Fruit fly (Drosophila melanogaster) whole organism, prepupa: Measurements from ENCODE around the gene CG10063.

ENCODE experiments used
- CG10631 ChIP-seq: fragments of 200-800 bp; sonication (Bioruptor generic); optimal IDR thresholded peaks from 2 replicates; lab custom pipeline; 2016; ENCODE audit warnings: missing biosample characterization, missing genetic modification characterization
- CG32006 ChIP-seq: fragments of 200-800 bp; sonication (Bioruptor generic); optimal IDR thresholded peaks from 3 replicates; lab custom pipeline; 2017; ENCODE audit warnings: missing biosample characterization, mild to moderate bottlenecking, missing genetic modification characterization
- CG34406 ChIP-seq: fragments of 200-800 bp; sonication (Bioruptor generic); optimal IDR thresholded peaks from 3 replicates; lab custom pipeline; 2016; ENCODE audit warnings: missing biosample characterization, missing genetic modification characterization
- CG6276 ChIP-seq: fragments of 200-800 bp; sonication (Bioruptor generic); optimal IDR thresholded peaks from 2 replicates; lab custom pipeline; 2017; ENCODE audit warnings: missing biosample characterization, mild to moderate bottlenecking, missing genetic modification characterization
- CG6792 ChIP-seq: fragments of 200-800 bp; sonication (Bioruptor generic); optimal IDR thresholded peaks from 3 replicates; lab custom pipeline; 2016; ENCODE audit warnings: missing biosample characterization, missing genetic modification characterization
- CG6808 ChIP-seq: fragments of 200-800 bp; sonication (Bioruptor generic); optimal IDR thresholded peaks from 3 replicates; lab custom pipeline; 2017; ENCODE audit warnings: missing biosample characterization, missing genetic modification characterization, mild to moderate bottlenecking, moderate library complexity, missing genetic modification reagents
- CG6854 ChIP-seq: fragments of 200-800 bp; sonication (Bioruptor generic); optimal IDR thresholded peaks from 2 replicates; lab custom pipeline; 2017; ENCODE audit warnings: missing biosample characterization, mild to moderate bottlenecking, missing genetic modification characterization
- CG7368 ChIP-seq: fragments of 200-800 bp; sonication (Bioruptor generic); optimal IDR thresholded peaks from 3 replicates; lab custom pipeline; 2016; ENCODE audit warnings: missing biosample characterization, missing genetic modification characterization
- CG8319 ChIP-seq: fragments of 200-800 bp; sonication (Bioruptor generic); optimal IDR thresholded peaks from 3 replicates; lab custom pipeline; 2016; ENCODE audit warnings: missing biosample characterization, missing genetic modification characterization
- CG8632 ChIP-seq: fragments of 200-800 bp; sonication (Bioruptor generic); optimal IDR thresholded peaks from 3 replicates; lab custom pipeline; 2016; ENCODE audit warnings: missing biosample characterization, missing genetic modification characterization
- Eip78C ChIP-seq: fragments of 200-800 bp; sonication (Bioruptor generic); peaks from one replicate; lab custom pipeline; 2016; ENCODE audit warnings: missing biosample characterization, missing genetic modification characterization
- OdsH ChIP-seq: fragments of 200-800 bp; sonication (Bioruptor generic); optimal IDR thresholded peaks from 3 replicates; lab custom pipeline; 2016; ENCODE audit warnings: missing biosample characterization, missing genetic modification characterization
- Sox14 ChIP-seq: fragments of 200-800 bp; sonication (Bioruptor generic); optimal IDR thresholded peaks from 3 replicates; lab custom pipeline; 2016; ENCODE audit warnings: missing biosample characterization, missing genetic modification characterization
- Sox15 ChIP-seq: fragments of 200-800 bp; sonication (Bioruptor generic); optimal IDR thresholded peaks from 3 replicates; lab custom pipeline; 2016; ENCODE audit warnings: missing biosample characterization, missing genetic modification characterization
- achi ChIP-seq: fragments of 200-800 bp; sonication (Bioruptor generic); optimal IDR thresholded peaks from 3 replicates; lab custom pipeline; 2016; ENCODE audit warnings: missing biosample characterization, missing genetic modification characterization
- acj6 ChIP-seq: fragments of 200-800 bp; sonication (Bioruptor generic); optimal IDR thresholded peaks from 3 replicates; lab custom pipeline; 2016; ENCODE audit warnings: missing biosample characterization, missing genetic modification characterization
- cyc ChIP-seq: fragments of 200-800 bp; sonication (Bioruptor generic); optimal IDR thresholded peaks from 3 replicates; lab custom pipeline; 2016; ENCODE audit warnings: missing biosample characterization, missing genetic modification characterization
- dsx ChIP-seq: fragments of 200-800 bp; optimal IDR thresholded peaks from 3 replicates; lab custom pipeline; 2019; ENCODE audit warnings: missing biosample characterization, mild to moderate bottlenecking, missing genetic modification characterization, moderate library complexity; ENCODE audit not compliant: poor library complexity, severe bottlenecking
- fd59A ChIP-seq: fragments of 200-800 bp; sonication (Bioruptor generic); optimal IDR thresholded peaks from 2 replicates; lab custom pipeline; 2017; ENCODE audit warnings: missing biosample characterization, mild to moderate bottlenecking, missing genetic modification characterization, missing genetic modification reagents
- fkh ChIP-seq: fragments of 200-800 bp; sonication (Bioruptor generic); optimal IDR thresholded peaks from 3 replicates; lab custom pipeline; 2017; ENCODE audit warnings: missing biosample characterization, mild to moderate bottlenecking, missing genetic modification characterization, moderate library complexity
- net ChIP-seq: fragments of 200-800 bp; sonication (Bioruptor generic); optimal IDR thresholded peaks from 3 replicates; lab custom pipeline; 2016; ENCODE audit warnings: missing biosample characterization, missing genetic modification characterization
- topi ChIP-seq: fragments of 200-800 bp; sonication (Bioruptor generic); optimal IDR thresholded peaks from 3 replicates; lab custom pipeline; 2016; ENCODE audit warnings: missing biosample characterization, missing genetic modification characterization
- vri ChIP-seq: fragments of 200-800 bp; sonication (Bioruptor generic); optimal IDR thresholded peaks from 3 replicates; lab custom pipeline; 2016; ENCODE audit warnings: missing biosample characterization, mild to moderate bottlenecking, missing genetic modification characterization

Gene CG10063

dm6 chr3L:6934799-6935318 is 37.4 kb downstream of the CG10063 start (continued):
- TF ChIP-seq acj6, result no peak
- TF ChIP-seq CG10631, result no peak
- no peak for TF ChIP-seq topi
- no peak for TF ChIP-seq fkh (GFP tag; lab: Kevin White, UChicago)
- no peak for TF ChIP-seq CG34406 (GFP tag; lab: Kevin White, UChicago)
- TF ChIP-seq, all 60 proteins: peak for 6

- TF ChIP-seq CG8632 (GFP tag; lab: Kevin White, UChicago) (no peak), topi (no peak), CG7368 (GFP tag; lab: Kevin White, UChicago) (no peak), Sox15 (no peak), CG6792 (no peak), CG32006 (GFP tag; lab: Kevin White, UChicago) (no peak), vri (GFP tag; lab: Kevin White, UChicago) (no peak), CG6808 (GFP tag; lab: Kevin White, UChicago) (no peak), OdsH (GFP tag; lab: Kevin White, UChicago) (no peak), achi (no peak)
Observed at dm6 chr3L:6932626-6933025, 39.6 kb downstream of the CG10063 start, which contains the start of gene CG14820. TSS of gene CG14820 (plus strand) at chr3L:6932926.

dm6 chr3L:6931850-6932249 is 40.4 kb downstream of the CG10063 start, which contains the start of gene CG45413:
TSS of gene CG45413 (minus strand) at chr3L:6931950.
- TF ChIP-seq topi (no peak), cyc (GFP tag; lab: Kevin White, UChicago) (no peak), dsx (GFP tag; lab: Kevin White, UChicago) (no peak), CG6854 (no peak), achi (no peak), CG6276 (no peak), fd59A (GFP tag; lab: Kevin White, UChicago) (no peak), Eip78C (GFP tag; lab: Kevin White, UChicago) (no peak), net (GFP tag; lab: Kevin White, UChicago) (no peak), CG8319 (GFP tag; lab: Kevin White, UChicago) (no peak), CG7368 (GFP tag; lab: Kevin White, UChicago) (no peak), Sox14 (GFP tag; lab: Kevin White, UChicago) (no peak)

dm6 chr3L:6925843-6926242 is 46.4 kb downstream of the CG10063 start:
- TF ChIP-seq Eip78C (GFP tag; lab: Kevin White, UChicago) (peak; percentile 48), vri (GFP tag; lab: Kevin White, UChicago) (no peak)
